Worm (Caenorhabditis elegans) whole organism, L4/young adult: ENCODE data around the gene Y54G9A.9.

Experiments used
- W03F9.2 ChIP-seq: fragments of 150-350 bp; optimal IDR thresholded peaks from 2 replicates; lab custom pipeline; 2014; ENCODE audit warnings: missing biosample characterization, missing genetic modification characterization
- dao-5 ChIP-seq: sonication (generic microtip); optimal IDR thresholded peaks from 2 replicates; lab custom pipeline; 2016; ENCODE audit warnings: missing genotype, missing genetic modification characterization, moderate library complexity, missing compliant biosample characterization
- him-1 ChIP-seq: sonication (generic microtip); optimal IDR thresholded peaks from 2 replicates; lab custom pipeline; 2016; ENCODE audit warnings: missing genotype, missing genetic modification reagents, missing genetic modification characterization, missing compliant biosample characterization

The Y54G9A.9 gene

ce11 chrII:13729416-13729815 lies at the start of gene Y54G9A.9:
TSS of gene Y54G9A.9 (plus strand) at chrII:13729716.
- TF ChIP-seq dao-5 (no peak), him-1 (no peak), W03F9.2 (no peak)

ce11 chrII:13679775-13680320 lies 49.7 kb upstream of the Y54G9A.9 start:
- no peak for TF ChIP-seq him-1
- no peak for TF ChIP-seq W03F9.2
- TF ChIP-seq dao-5 = no peak

- TF ChIP-seq W03F9.2 = no peak
- no peak for TF ChIP-seq him-1
- no peak for TF ChIP-seq dao-5
Measured at ce11 chrII:13681063-13681462, 48.5 kb upstream of the Y54G9A.9 start.

- no peak for TF ChIP-seq W03F9.2
- no peak for TF ChIP-seq dao-5
- TF ChIP-seq him-1 = no peak
Measured at ce11 chrII:13685581-13685980, 43.9 kb upstream of the Y54G9A.9 start.

- no peak for TF ChIP-seq him-1
- TF ChIP-seq W03F9.2 = no peak
- TF ChIP-seq dao-5 = no peak
Measured at ce11 chrII:13694712-13695111, 34.8 kb upstream of the Y54G9A.9 start, which contains the start of gene rpoa-1. TSS of gene rpoa-1 (minus strand) at chrII:13694795.

- TF ChIP-seq W03F9.2 (no peak), dao-5 (no peak)
Measured at ce11 chrII:13695343-13696332, 33.9 kb upstream of the Y54G9A.9 start, which contains the start of gene kqt-3. TSS of gene kqt-3 (plus strand) at chrII:13696282.

ce11 chrII:13697691-13698090 lies 31.8 kb upstream of the Y54G9A.9 start:
- TF ChIP-seq him-1 = no peak
- no peak for TF ChIP-seq W03F9.2
- no peak for TF ChIP-seq dao-5

ce11 chrII:13711493-13712055 lies 17.9 kb upstream of the Y54G9A.9 start:
- TF ChIP-seq him-1 (no peak), W03F9.2 (no peak), dao-5 (no peak)

- no peak for TF ChIP-seq dao-5
- TF ChIP-seq him-1 = no peak
- TF ChIP-seq W03F9.2 = no peak
Measured at ce11 chrII:13713239-13713638, 16.3 kb upstream of the Y54G9A.9 start.

ce11 chrII:13715333-13715732 lies 14.2 kb upstream of the Y54G9A.9 start:
- TF ChIP-seq him-1 (no peak), dao-5 (no peak), W03F9.2 (no peak)

- no peak for TF ChIP-seq W03F9.2
- TF ChIP-seq dao-5 = no peak
- no peak for TF ChIP-seq him-1
Measured at ce11 chrII:13715733-13716132, 13.8 kb upstream of the Y54G9A.9 start, which contains the start of gene zipt-2.3. TSS of gene zipt-2.3 (minus strand) at chrII:13715879.

ce11 chrII:13717393-13718367 lies 11.8 kb upstream of the Y54G9A.9 start:
- TF ChIP-seq W03F9.2 = no peak
- no peak for TF ChIP-seq him-1
- no peak for TF ChIP-seq dao-5

- TF ChIP-seq dao-5 = no peak
- no peak for TF ChIP-seq him-1
- no peak for TF ChIP-seq W03F9.2
Measured at ce11 chrII:13720650-13721049, 8.9 kb upstream of the Y54G9A.9 start.

- TF ChIP-seq dao-5 (no peak), W03F9.2 (no peak), him-1 (no peak)
Measured at ce11 chrII:13721218-13721617, 8.3 kb upstream of the Y54G9A.9 start, which contains the start of gene sre-46. TSS of gene sre-46 (minus strand) at chrII:13721318.

- no peak for TF ChIP-seq him-1
Measured at ce11 chrII:13722763-13723162, 6.8 kb upstream of the Y54G9A.9 start, which contains the start of gene Y54G9A.5. TSS of gene Y54G9A.5 (plus strand) at chrII:13723007.
